Worm (Caenorhabditis elegans) whole organism, midembryonic: ENCODE results near the gene abu-14.

Experiments used
- T22C8.4 ChIP-seq: fragments of 200-800 bp; sonication (Bioruptor generic); IDR thresholded peaks from 2 replicates; pipeline ENCODE4 v1.3.6; 2022; ENCODE audit warnings: missing genetic modification characterization, missing compliant biosample characterization
- flt-1 ChIP-seq: fragments of 200-800 bp; sonication (Bioruptor generic); IDR thresholded peaks from 2 replicates; pipeline ENCODE4 v1.3.6; 2022; ENCODE audit warnings: missing genetic modification characterization, missing compliant biosample characterization
- klf-2 ChIP-seq: fragments of 200-800 bp; sonication (Bioruptor generic); conservative IDR thresholded peaks from 2 replicates; pipeline ENCODE4 v1.3.6; 2022; ENCODE audit warnings: missing genetic modification reagents, missing genetic modification characterization, missing compliant biosample characterization
- med-1 ChIP-seq: sonication (generic microtip); optimal IDR thresholded peaks from 2 replicates; lab custom pipeline; 2017; ENCODE audit warnings: missing genetic modification characterization, mild to moderate bottlenecking, missing compliant biosample characterization, antibody characterized with exemption, missing genetic modification reagents; ENCODE audit not compliant: insufficient read depth
- tab-1 ChIP-seq: fragments of 200-800 bp; sonication (Bioruptor generic); IDR thresholded peaks from 2 replicates; pipeline ENCODE4 v1.3.6; 2022; ENCODE audit warnings: missing genetic modification characterization, missing compliant biosample characterization

DNA sequence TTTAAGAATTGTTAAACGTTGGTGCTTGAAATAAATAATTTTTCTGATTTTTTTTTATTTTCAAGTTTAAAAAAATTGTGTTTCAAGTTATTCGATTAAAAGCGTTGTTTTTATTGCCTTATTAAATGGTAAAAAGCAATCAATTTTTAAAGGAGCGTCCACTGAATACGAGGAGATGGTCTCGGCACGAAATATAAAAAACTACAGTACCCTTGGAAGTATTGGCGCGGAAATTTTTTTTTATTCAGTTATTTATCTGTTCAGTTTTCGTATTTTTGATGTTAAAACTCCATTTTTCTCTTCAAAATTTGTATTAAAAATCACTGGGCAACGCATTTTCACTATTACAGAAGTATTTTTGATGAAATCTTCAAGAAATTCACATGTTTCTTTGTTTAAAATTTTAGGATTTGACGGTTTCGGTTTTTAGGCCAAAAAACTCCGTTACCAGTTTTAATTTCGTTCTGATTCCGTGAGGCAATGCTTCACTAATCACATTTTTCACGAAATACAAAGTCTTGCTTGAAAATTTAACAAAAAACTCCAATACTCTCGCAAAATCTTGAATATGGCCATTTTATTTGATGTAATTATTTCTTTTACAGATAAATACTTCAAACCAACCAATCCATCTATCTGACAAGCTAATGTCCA, 13.8 kb downstream of the abu-14 start, which contains the start of gene znfx-1:
- TF ChIP-seq flt-1 (GFP tag; lab: Robert Waterston, UW) (no peak), med-1 (GFP tag; lab: Kevin White, UChicago) (no peak), T22C8.4 (GFP tag; lab: Robert Waterston, UW) (no peak), klf-2 (GFP tag; lab: Robert Waterston, UW) (no peak), tab-1 (GFP tag; lab: Robert Waterston, UW) (no peak)
